Fruit fly (Drosophila melanogaster): ENCODE measurements around the gene CG32669.

The CG32669 gene

dm6 chrX:10804042-10804441 lies 40.8 kb downstream of the CG32669 start:
- TF ChIP-seq CG32121 (GFP tag; IDR thresholded peaks at IDR 0.05): peak; percentile 48
- no peak for TF ChIP-seq D1 (tag; optimal IDR thresholded peaks at IDR 0.05)
- TF ChIP-seq CG8159 (tag; optimal IDR thresholded peaks at IDR 0.05): no peak
- no peak for TF ChIP-seq Pif1A (GFP tag; optimal IDR thresholded peaks at IDR 0.05)
- TF ChIP-seq CG15710 (tag; optimal IDR thresholded peaks at IDR 0.05): no peak
- TF ChIP-seq CG9948 (tag; optimal IDR thresholded peaks at IDR 0.05): no peak
- TF ChIP-seq gl (tag; optimal IDR thresholded peaks at IDR 0.05): no peak
- no peak for TF ChIP-seq EcR (GFP tag; optimal IDR thresholded peaks at IDR 0.05)
- no peak for TF ChIP-seq CG14655 (GFP tag; optimal IDR thresholded peaks at IDR 0.05)
- TF ChIP-seq Snoo (tag; optimal IDR thresholded peaks at IDR 0.05): no peak
- 0 out of 3 replicates have a peak, but pooled peaks have one; percentile 20 for TF ChIP-seq fd96Ca (GFP tag; IDR thresholded peaks at IDR 0.05)
- TF ChIP-seq Ets98B (GFP tag; IDR thresholded peaks at IDR 0.05): peak; percentile 46
- TF ChIP-seq CG13204 (GFP tag; optimal IDR thresholded peaks at IDR 0.05): no peak
- no peak for TF ChIP-seq CG10348 (GFP tag; IDR thresholded peaks at IDR 0.05)
- no peak; the same call in 1 of the 2 replicates for TF ChIP-seq CG12605 (GFP tag; IDR thresholded peaks at IDR 0.05)
- TF ChIP-seq rn (GFP tag; IDR thresholded peaks at IDR 0.05): no peak
- no peak for TF ChIP-seq CG34367 (tag; optimal IDR thresholded peaks at IDR 0.05)
- TF ChIP-seq CG4496 (GFP tag; IDR thresholded peaks at IDR 0.05): peak; percentile 65; the same call in 2 of the 3 replicates
- TF ChIP-seq Pif1B (GFP tag; optimal IDR thresholded peaks at IDR 0.05): no peak
- no peak for TF ChIP-seq CG8301 (tag; optimal IDR thresholded peaks at IDR 0.05)

dm6 chrX:10802457-10803378 lies 42.2 kb downstream of the CG32669 start:
- peak; percentile 72 for TF ChIP-seq CG4496 (GFP tag; IDR thresholded peaks at IDR 0.05)
- peak; percentile 72 for TF ChIP-seq CG9948 (tag; optimal IDR thresholded peaks at IDR 0.05)
- TF ChIP-seq CG13204 (GFP tag; optimal IDR thresholded peaks at IDR 0.05): no peak
- TF ChIP-seq EcR (GFP tag; optimal IDR thresholded peaks at IDR 0.05): peak; percentile 38
- TF ChIP-seq D1 (tag; optimal IDR thresholded peaks at IDR 0.05): no peak
- TF ChIP-seq CG32121 (GFP tag; IDR thresholded peaks at IDR 0.05): no peak; the same call in 1 of the 2 replicates
- peak; percentile 47 for TF ChIP-seq CG34367 (tag; optimal IDR thresholded peaks at IDR 0.05)
- no peak for TF ChIP-seq rn (GFP tag; IDR thresholded peaks at IDR 0.05)
- TF ChIP-seq CG15710 (tag; optimal IDR thresholded peaks at IDR 0.05): peak; percentile 67
- 0 out of 2 replicates have a peak, but pooled peaks have one; percentile 7 for TF ChIP-seq Ets98B (GFP tag; IDR thresholded peaks at IDR 0.05)
- TF ChIP-seq CG17806 (tag; optimal IDR thresholded peaks at IDR 0.05): peak; percentile 55
- peak; percentile 41 for TF ChIP-seq Snoo (tag; optimal IDR thresholded peaks at IDR 0.05)
- TF ChIP-seq CG8159 (tag; optimal IDR thresholded peaks at IDR 0.05): peak; percentile 78
- TF ChIP-seq CG14655 (GFP tag; optimal IDR thresholded peaks at IDR 0.05): peak; percentile 73
- no peak for TF ChIP-seq Pif1B (GFP tag; optimal IDR thresholded peaks at IDR 0.05)
- TF ChIP-seq fd96Ca (GFP tag; IDR thresholded peaks at IDR 0.05): peak; percentile 73
- no peak for TF ChIP-seq Pif1A (GFP tag; optimal IDR thresholded peaks at IDR 0.05)
- peak; percentile 26 for TF ChIP-seq CG8301 (tag; optimal IDR thresholded peaks at IDR 0.05)
- no peak for TF ChIP-seq gl (tag; optimal IDR thresholded peaks at IDR 0.05)
- no peak for TF ChIP-seq CG10348 (GFP tag; IDR thresholded peaks at IDR 0.05)
- peak; percentile 16; the same call in 1 of the 2 replicates for TF ChIP-seq CG12605 (GFP tag; IDR thresholded peaks at IDR 0.05)

- no peak for TF ChIP-seq CG34367 (tag; optimal IDR thresholded peaks at IDR 0.05)
- TF ChIP-seq EcR (GFP tag; optimal IDR thresholded peaks at IDR 0.05): peak; percentile 95
- 0 out of 3 replicates have a peak, but pooled peaks have one; percentile 54 for TF ChIP-seq fd96Ca (GFP tag; IDR thresholded peaks at IDR 0.05)
- TF ChIP-seq CG13204 (GFP tag; optimal IDR thresholded peaks at IDR 0.05): no peak
- TF ChIP-seq CG32121 (GFP tag; IDR thresholded peaks at IDR 0.05): peak; percentile 17; the same call in 1 of the 2 replicates
- peak; percentile 21; the same call in 2 of the 3 replicates for TF ChIP-seq CG4496 (GFP tag; IDR thresholded peaks at IDR 0.05)
Measured at dm6 chrX:10801827-10802456, 42.9 kb downstream of the CG32669 start.

dm6 chrX:10801033-10801432 lies 43.8 kb downstream of the CG32669 start:
- TF ChIP-seq Ets98B (GFP tag; IDR thresholded peaks at IDR 0.05) (no peak), CG17806 (tag; optimal IDR thresholded peaks at IDR 0.05) (no peak), CG8159 (tag; optimal IDR thresholded peaks at IDR 0.05) (no peak), CG8301 (tag; optimal IDR thresholded peaks at IDR 0.05) (no peak), gl (tag; optimal IDR thresholded peaks at IDR 0.05) (no peak), CG10348 (GFP tag; IDR thresholded peaks at IDR 0.05) (no peak), CG15710 (tag; optimal IDR thresholded peaks at IDR 0.05) (no peak), CG4496 (GFP tag; IDR thresholded peaks at IDR 0.05) (no peak), CG32121 (GFP tag; IDR thresholded peaks at IDR 0.05) (no peak), EcR (GFP tag; optimal IDR thresholded peaks at IDR 0.05) (no peak), Pif1B (GFP tag; optimal IDR thresholded peaks at IDR 0.05) (peak; percentile 26), CG14655 (GFP tag; optimal IDR thresholded peaks at IDR 0.05) (no peak), fd96Ca (GFP tag; IDR thresholded peaks at IDR 0.05) (peak; percentile 41; the same call in 1 of the 3 replicates), CG34367 (tag; optimal IDR thresholded peaks at IDR 0.05) (no peak), D1 (tag; optimal IDR thresholded peaks at IDR 0.05) (no peak), rn (GFP tag; IDR thresholded peaks at IDR 0.05) (no peak), CG12605 (GFP tag; IDR thresholded peaks at IDR 0.05) (peak; percentile 56; the same call in 1 of the 2 replicates), Pif1A (GFP tag; optimal IDR thresholded peaks at IDR 0.05) (no peak), CG13204 (GFP tag; optimal IDR thresholded peaks at IDR 0.05) (no peak), CG9948 (tag; optimal IDR thresholded peaks at IDR 0.05) (no peak), Snoo (tag; optimal IDR thresholded peaks at IDR 0.05) (no peak)
